Worm (Caenorhabditis elegans) whole organism, early embryonic: ENCODE results near the gene F59B10.5.

ENCODE experiments used
- B0310.2 ChIP-seq: sonication (generic microtip); optimal IDR thresholded peaks from 2 replicates; lab custom pipeline; 2016; ENCODE audit warnings: mild to moderate bottlenecking, missing genetic modification characterization, missing compliant biosample characterization
- F13C5.2 ChIP-seq: sonication (generic microtip); optimal IDR thresholded peaks from 2 replicates; lab custom pipeline; 2017; ENCODE audit warnings: mild to moderate bottlenecking, missing genetic modification characterization, inconsistent platforms, missing compliant biosample characterization
- ama-1 ChIP-seq: fragments of 150-350 bp; optimal IDR thresholded peaks from 2 replicates; lab custom pipeline; 2014
- ceh-13 ChIP-seq: fragments of 200-800 bp; sonication (Bioruptor generic); optimal IDR thresholded peaks from 2 replicates; lab custom pipeline; 2018; ENCODE audit warnings: mild to moderate bottlenecking, missing genetic modification characterization, missing compliant biosample characterization
- ceh-36 ChIP-seq: sonication (generic microtip); optimal IDR thresholded peaks from 2 replicates; lab custom pipeline; 2016; ENCODE audit warnings: missing genetic modification characterization, inconsistent platforms, missing compliant biosample characterization
- ets-7 ChIP-seq: sonication (generic microtip); optimal IDR thresholded peaks from 2 replicates; lab custom pipeline; 2016; ENCODE audit warnings: missing genotype, missing genetic modification characterization, missing compliant biosample characterization
- flt-1 ChIP-seq: fragments of 200-800 bp; sonication (Bioruptor generic); IDR thresholded peaks from 2 replicates; pipeline ENCODE4 v1.3.6; 2022; ENCODE audit warnings: missing genetic modification characterization, missing compliant biosample characterization
- hmbx-1 ChIP-seq: sonication (generic microtip); optimal IDR thresholded peaks from 2 replicates; lab custom pipeline; 2016; ENCODE audit warnings: mild to moderate bottlenecking, missing genetic modification characterization, missing compliant biosample characterization
- hmg-4 ChIP-seq: fragments of 200-800 bp; sonication (Bioruptor generic); optimal IDR thresholded peaks from 2 replicates; lab custom pipeline; 2018; ENCODE audit warnings: mild to moderate bottlenecking, missing genetic modification characterization, missing compliant biosample characterization
- hnd-1 ChIP-seq: sonication (generic microtip); optimal IDR thresholded peaks from 2 replicates; lab custom pipeline; 2016; ENCODE audit warnings: missing genetic modification characterization, missing compliant biosample characterization
- pes-1 ChIP-seq: fragments of 200-800 bp; sonication (Bioruptor generic); IDR thresholded peaks from 2 replicates; pipeline ENCODE4 v1.3.6; 2022; ENCODE audit warnings: missing genetic modification reagents, missing genetic modification characterization, missing compliant biosample characterization
- scrt-1 ChIP-seq: fragments of 200-800 bp; sonication (Bioruptor generic); IDR thresholded peaks from 2 replicates; pipeline ENCODE4 v1.3.6; 2022; ENCODE audit warnings: missing genetic modification characterization, missing compliant biosample characterization
- tra-4 ChIP-seq: sonication (generic microtip); optimal IDR thresholded peaks from 2 replicates; lab custom pipeline; 2017; ENCODE audit warnings: missing genetic modification characterization, missing compliant biosample characterization

ce11 chrII:10481824-10482556 is 41.5 kb downstream of the F59B10.5 start, which contains the start of the genes clec-60 and ZK666.11:
- TF ChIP-seq ceh-13 (no peak), tra-4 (tag; lab: Kevin White, UChicago) (no peak), ama-1 (no peak), B0310.2 (tag; lab: Kevin White, UChicago) (no peak), flt-1 (GFP tag; lab: Robert Waterston, UW) (no peak), pes-1 (GFP tag; lab: Robert Waterston, UW) (no peak), F13C5.2 (tag; lab: Kevin White, UChicago) (no peak), hnd-1 (tag; lab: Kevin White, UChicago) (no peak), hmg-4 (GFP tag; lab: Kevin White, UChicago) (no peak), ceh-36 (no peak), ets-7 (tag; lab: Kevin White, UChicago) (no peak), hmbx-1 (tag; lab: Kevin White, UChicago) (no peak), scrt-1 (GFP tag; lab: Robert Waterston, UW) (no peak)
